Worm (Caenorhabditis elegans) whole organism, L1 larva: ENCODE data around the gene C46E10.3.
A peak's percentile ranks its signal among the peaks of the same experiment; 100 is the strongest.

Experiments
- C04F5.9 ChIP-seq: sonication (generic microtip); optimal IDR thresholded peaks from 2 replicates; lab custom pipeline; 2016; ENCODE audit warnings: missing genetic modification characterization, missing compliant biosample characterization
- C16A3.4 ChIP-seq: fragments of 150-350 bp; optimal IDR thresholded peaks from 2 replicates; lab custom pipeline; 2014; ENCODE audit warnings: missing biosample characterization, missing genetic modification characterization
- C34B4.2 ChIP-seq: sonication (generic microtip); optimal IDR thresholded peaks from 2 replicates; lab custom pipeline; 2017; ENCODE audit warnings: mild to moderate bottlenecking, missing genetic modification characterization, missing compliant biosample characterization
- F16B12.6 ChIP-seq: fragments of 150-350 bp; optimal IDR thresholded peaks from 2 replicates; lab custom pipeline; 2014; ENCODE audit warnings: missing biosample characterization, missing genetic modification characterization
- aha-1 ChIP-seq: fragments of 150-350 bp; optimal IDR thresholded peaks from 2 replicates; lab custom pipeline; 2014; ENCODE audit warnings: missing biosample characterization, missing genetic modification characterization
- ceh-63 ChIP-seq: fragments of 200-800 bp; sonication (Bioruptor generic); optimal IDR thresholded peaks from 2 replicates; lab custom pipeline; 2018; ENCODE audit warnings: mild to moderate bottlenecking, missing genetic modification characterization, missing compliant biosample characterization
- ceh-88 ChIP-seq: fragments of 200-800 bp; sonication (Bioruptor generic); IDR thresholded peaks from 2 replicates; pipeline ENCODE4 v1.3.6; 2022; ENCODE audit warnings: missing genetic modification characterization, missing compliant biosample characterization
- ces-1 ChIP-seq: fragments of 150-350 bp; optimal IDR thresholded peaks from 2 replicates; lab custom pipeline; 2014; ENCODE audit warnings: missing biosample characterization, missing genetic modification reagents, missing genetic modification characterization
- dpl-1 ChIP-seq, 3 experiments: fragments of 150-350 bp in 2 of 3; sonication (generic microtip) in 1 of 3; optimal IDR thresholded peaks; 2 replicates each; lab custom pipeline; 2014 to 2017; ENCODE audit warnings: missing biosample characterization in 3 of 3, missing genetic modification characterization in 3 of 3, missing genetic modification reagents in 3 of 3
- dsc-1 ChIP-seq: sonication (generic microtip); optimal IDR thresholded peaks from 2 replicates; lab custom pipeline; 2016; ENCODE audit warnings: mild to moderate bottlenecking, missing genetic modification characterization, missing compliant biosample characterization
- efl-1 ChIP-seq, 4 experiments: fragments of 150-350 bp; optimal IDR thresholded peaks in 3 of 4; peaks in 1 of 4; 1 replicate in 1 of 4; 2 replicates in 3 of 4; lab custom pipeline; 2014; ENCODE audit warnings: missing biosample characterization in 2 of 4, missing genetic modification characterization in 2 of 4, missing genetic modification reagents in 2 of 4
- efl-3 ChIP-seq: fragments of 200-800 bp; sonication (Bioruptor generic); optimal IDR thresholded peaks from 2 replicates; lab custom pipeline; 2018; ENCODE audit warnings: mild to moderate bottlenecking, missing genetic modification characterization, missing compliant biosample characterization
- egl-13 ChIP-seq: sonication (generic microtip); optimal IDR thresholded peaks from 2 replicates; lab custom pipeline; 2016; ENCODE audit warnings: missing genotype, missing genetic modification reagents, missing genetic modification characterization, missing compliant biosample characterization
- egl-27 ChIP-seq, 2 experiments: fragments of 150-350 bp in 1 of 2; sonication (generic microtip); optimal IDR thresholded peaks; 3 replicates each; lab custom pipeline; 2017 to 2018; ENCODE audit warnings: missing biosample characterization in 2 of 2, missing genetic modification characterization in 2 of 2, missing genetic modification reagents in 2 of 2
- ets-5 ChIP-seq: fragments of 200-800 bp; sonication (Bioruptor generic); IDR thresholded peaks from 2 replicates; pipeline ENCODE4 v1.3.6; 2022; ENCODE audit warnings: missing genetic modification characterization, missing compliant biosample characterization
- fkh-8 ChIP-seq: sonication (generic microtip); optimal IDR thresholded peaks from 2 replicates; lab custom pipeline; 2016; ENCODE audit warnings: mild to moderate bottlenecking, missing genetic modification characterization, missing compliant biosample characterization
- grh-1 ChIP-seq: fragments of 200-800 bp; sonication (Bioruptor generic); IDR thresholded peaks from 2 replicates; pipeline ENCODE4 v1.3.6; 2022; ENCODE audit warnings: missing genetic modification reagents, missing genetic modification characterization, missing compliant biosample characterization
- hlh-17 ChIP-seq: fragments of 200-800 bp; sonication (Bioruptor generic); optimal IDR thresholded peaks from 2 replicates; lab custom pipeline; 2018; ENCODE audit warnings: missing genetic modification characterization, mild to moderate bottlenecking, missing compliant biosample characterization, moderate library complexity, borderline replicate concordance
- hlh-4 ChIP-seq: sonication (generic microtip); optimal IDR thresholded peaks from 2 replicates; lab custom pipeline; 2016; ENCODE audit warnings: mild to moderate bottlenecking, missing genetic modification characterization, missing compliant biosample characterization
- irx-1 ChIP-seq: sonication (generic microtip); optimal IDR thresholded peaks from 2 replicates; lab custom pipeline; 2016; ENCODE audit warnings: missing genetic modification characterization, missing compliant biosample characterization
- isw-1 ChIP-seq: fragments of 200-800 bp; sonication (Bioruptor generic); IDR thresholded peaks from 2 replicates; pipeline ENCODE4 v1.3.6; 2022; ENCODE audit warnings: missing genetic modification characterization, missing compliant biosample characterization
- lin-35 ChIP-seq, 2 experiments: fragments of 150-350 bp; optimal IDR thresholded peaks; 2 replicates each; lab custom pipeline; 2014; ENCODE audit warnings: missing biosample characterization in 2 of 2, missing genetic modification characterization in 2 of 2, missing genetic modification reagents in 2 of 2
- mdl-1 ChIP-seq, 2 experiments: fragments of 150-350 bp; optimal IDR thresholded peaks; 2 replicates each; lab custom pipeline; 2014 to 2017; ENCODE audit warnings: missing biosample characterization in 2 of 2, missing genetic modification characterization in 2 of 2, inconsistent platforms in 1 of 2
- nhr-47 ChIP-seq: sonication (generic microtip); optimal IDR thresholded peaks from 2 replicates; lab custom pipeline; 2016; ENCODE audit warnings: mild to moderate bottlenecking, missing genetic modification characterization, moderate library complexity, missing compliant biosample characterization
- snpc-4 ChIP-seq: fragments of 150-350 bp; optimal IDR thresholded peaks from 2 replicates; lab custom pipeline; 2014; ENCODE audit warnings: missing biosample characterization, missing genetic modification characterization
- snu-23 ChIP-seq: sonication (generic microtip); optimal IDR thresholded peaks from 2 replicates; lab custom pipeline; 2016; ENCODE audit warnings: missing genetic modification characterization, missing compliant biosample characterization
- swsn-7 ChIP-seq: sonication (generic microtip); optimal IDR thresholded peaks from 2 replicates; lab custom pipeline; 2016; ENCODE audit warnings: missing genetic modification characterization, missing compliant biosample characterization
- unc-130 ChIP-seq: fragments of 150-350 bp; optimal IDR thresholded peaks from 2 replicates; lab custom pipeline; 2017; ENCODE audit warnings: missing biosample characterization, missing genetic modification characterization, inconsistent platforms
- zag-1 ChIP-seq: fragments of 150-350 bp; optimal IDR thresholded peaks from 2 replicates; lab custom pipeline; 2014; ENCODE audit warnings: missing biosample characterization, missing genetic modification characterization
- zip-4 ChIP-seq: fragments of 200-800 bp; sonication (Bioruptor generic); optimal IDR thresholded peaks from 2 replicates; lab custom pipeline; 2018; ENCODE audit warnings: mild to moderate bottlenecking, missing genetic modification characterization, moderate library complexity, missing compliant biosample characterization
- ztf-11 ChIP-seq, 2 experiments: sonication (generic microtip); optimal IDR thresholded peaks; 2 replicates each; lab custom pipeline; 2016 to 2017; ENCODE audit warnings: missing genetic modification characterization in 2 of 2, missing biosample characterization in 1 of 2, missing compliant biosample characterization in 1 of 2

C46E10.3 gene

DNA sequence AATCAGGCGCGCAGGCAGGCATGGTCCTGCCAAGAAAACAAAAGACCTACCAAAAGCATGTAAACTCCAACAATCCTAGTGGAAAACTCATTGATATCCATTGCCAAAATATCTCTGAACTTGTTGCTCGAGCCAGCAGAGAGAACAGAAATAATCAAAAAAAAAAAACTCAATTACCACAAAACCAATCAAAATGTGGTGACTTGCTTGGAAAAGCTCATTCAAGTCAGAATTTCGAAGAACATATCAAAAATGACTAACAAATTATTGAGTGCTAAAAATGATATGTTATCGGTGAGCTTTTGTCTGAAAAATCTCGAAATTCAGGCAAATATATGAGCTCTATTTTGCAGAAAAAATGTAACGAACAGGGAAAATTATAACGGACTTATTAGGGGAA, 19.8 kb upstream of the C46E10.3 start, which contains the start of gene srx-105:
Gene srx-105, minus strand, starts transcription at position 101 of the 400 bp plus-strand sequence.
- TF ChIP-seq C04F5.9 (tag; lab: Kevin White, UChicago) (no peak), irx-1 (tag; lab: Kevin White, UChicago) (no peak), zip-4 (GFP tag; lab: Kevin White, UChicago) (no peak), mdl-1 (tag; optimal IDR thresholded peaks at IDR 0.05; lab: Kevin White, UChicago) (no peak), dsc-1 (tag; lab: Kevin White, UChicago) (no peak), dpl-1 (GFP tag; optimal IDR thresholded peaks at IDR 0.05; lab: Kevin White, UChicago) (no peak), ceh-63 (GFP tag; lab: Kevin White, UChicago) (no peak), ceh-88 (GFP tag; lab: Robert Waterston, UW) (no peak), fkh-8 (tag; lab: Kevin White, UChicago) (no peak), ztf-11 (tag; optimal IDR thresholded peaks at IDR 0.05; lab: Kevin White, UChicago) (no peak)

DNA sequence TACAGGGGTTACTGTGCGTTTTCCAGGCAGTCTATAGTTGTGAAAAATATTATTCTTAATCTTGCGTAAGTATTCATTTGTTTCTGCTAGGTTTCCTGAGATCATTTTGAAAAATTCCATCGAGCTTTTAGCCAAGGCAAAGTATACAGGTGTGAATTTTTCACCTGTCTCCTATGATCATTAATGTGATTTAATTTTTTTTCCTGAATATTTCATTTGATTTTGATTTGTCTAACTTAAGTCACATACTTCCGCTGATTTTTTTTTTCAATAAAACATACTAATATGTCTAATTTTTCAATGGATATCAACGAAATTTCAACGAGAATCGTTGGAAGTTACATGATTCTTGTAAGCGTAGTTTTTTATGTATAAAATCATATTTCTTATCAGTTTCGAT, 15.8 kb upstream of the C46E10.3 start, which contains the start of gene srx-108:
Gene srx-108, plus strand, starts transcription at position 301 of the 400 bp plus-strand sequence.
- TF ChIP-seq efl-1 (optimal IDR thresholded peaks at IDR 0.05; lab: Kevin White, UChicago) (no peak), efl-1 (GFP tag; optimal IDR thresholded peaks at IDR 0.05 in 1 of 2; lab: Kevin White, UChicago) (peak in 1 of 2 experiments; percentile 54), dsc-1 (tag; lab: Kevin White, UChicago) (no peak), F16B12.6 (tag; lab: Kevin White, UChicago) (no peak), unc-130 (tag; lab: Kevin White, UChicago) (no peak)

DNA sequence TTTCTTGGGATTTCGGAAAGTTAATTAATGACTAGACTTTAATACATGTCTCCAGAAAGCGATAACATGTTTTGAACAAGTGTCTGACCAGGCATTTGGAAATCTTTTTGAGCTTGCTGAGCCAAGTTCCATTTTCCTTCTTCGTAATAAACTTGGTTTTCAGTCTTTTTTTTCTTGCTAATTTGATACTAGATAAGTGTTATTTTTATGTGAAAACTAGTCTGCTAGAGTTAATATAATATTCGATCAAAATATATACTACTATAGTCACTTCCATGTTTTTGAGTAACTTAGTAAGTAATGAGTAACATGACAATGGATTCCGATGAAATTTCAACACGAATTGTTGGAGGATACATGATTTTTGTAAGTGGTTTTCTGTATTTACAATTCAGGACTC, 11.9 kb upstream of the C46E10.3 start, which contains the start of gene srx-110:
Gene srx-110, plus strand, starts transcription at position 301 of the 400 bp plus-strand sequence.
- no peak for TF ChIP-seq efl-3 (GFP tag; lab: Kevin White, UChicago)
- no peak for TF ChIP-seq isw-1 (GFP tag; lab: Robert Waterston, UW)
- no peak for TF ChIP-seq snu-23 (GFP tag; lab: Kevin White, UChicago)
- TF ChIP-seq swsn-7 (tag; lab: Kevin White, UChicago) = no peak
- TF ChIP-seq, all 84 proteins: peak for 0

DNA sequence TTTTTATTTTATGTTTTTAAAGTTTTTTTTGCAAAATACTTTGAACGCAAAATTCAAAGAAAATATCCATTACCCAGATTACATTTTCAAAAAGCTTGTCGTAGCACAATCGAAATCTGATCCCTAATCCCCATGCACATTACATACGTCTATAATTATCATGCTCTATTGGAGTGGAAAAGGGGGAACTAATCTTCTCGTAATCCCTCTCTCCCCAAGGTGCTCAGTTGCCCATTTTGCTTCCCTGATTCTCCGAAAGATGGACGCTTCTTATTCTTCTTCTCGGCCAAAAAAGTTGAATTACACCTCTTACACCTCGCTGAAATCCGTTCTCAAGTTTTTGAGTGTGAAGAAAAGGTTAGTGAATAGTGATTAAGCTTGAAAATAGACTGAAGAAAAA, 10.1 kb upstream of the C46E10.3 start, which contains the start of gene fbxc-53:
Gene fbxc-53, plus strand, starts transcription at position 245 of the 400 bp plus-strand sequence.
- no peak for TF ChIP-seq hlh-17 (GFP tag; lab: Kevin White, UChicago)
- no peak for TF ChIP-seq zag-1 (tag; lab: Kevin White, UChicago)
- no peak for TF ChIP-seq lin-35 (GFP tag; optimal IDR thresholded peaks at IDR 0.05; lab: Kevin White, UChicago)
- TF ChIP-seq snpc-4 (tag; lab: Kevin White, UChicago) = no peak
- peak; percentile 45 for TF ChIP-seq fkh-8 (tag; lab: Kevin White, UChicago)
- TF ChIP-seq C34B4.2 (tag; lab: Kevin White, UChicago) = no peak
- no peak for TF ChIP-seq C16A3.4 (tag; lab: Kevin White, UChicago)
- TF ChIP-seq ets-5 = no peak
- no peak for TF ChIP-seq nhr-47 (tag; lab: Kevin White, UChicago)
- TF ChIP-seq grh-1 (GFP tag; lab: Robert Waterston, UW) = no peak
- TF ChIP-seq dsc-1 (tag; lab: Kevin White, UChicago) = peak; percentile 77
- TF ChIP-seq ces-1 (GFP tag; lab: Kevin White, UChicago) = no peak

DNA sequence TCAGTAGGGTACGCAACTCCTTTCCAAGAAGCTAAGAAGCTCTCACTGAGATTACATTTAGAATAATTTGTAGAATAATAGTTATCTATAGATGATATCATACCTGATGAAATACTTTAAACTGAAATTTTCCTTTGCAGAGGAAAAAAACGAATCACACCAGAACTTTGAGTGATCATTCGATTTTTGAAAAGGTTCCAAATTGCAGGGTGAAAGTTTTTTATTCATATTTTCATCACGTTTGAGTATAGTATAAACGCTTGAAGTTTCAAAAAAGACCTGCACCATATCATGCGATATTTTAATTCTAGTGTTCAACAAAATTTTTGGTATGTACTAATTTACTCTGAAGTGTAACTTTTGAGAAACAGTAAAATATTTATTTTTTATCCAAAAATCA, 6.5 kb upstream of the C46E10.3 start, which contains the start of gene srh-100:
Gene srh-100, minus strand, starts transcription at position 101 of the 400 bp plus-strand sequence.
- TF ChIP-seq F16B12.6 (tag; lab: Kevin White, UChicago) (no peak), aha-1 (tag; lab: Kevin White, UChicago) (no peak), hlh-4 (tag; lab: Kevin White, UChicago) (no peak)

DNA sequence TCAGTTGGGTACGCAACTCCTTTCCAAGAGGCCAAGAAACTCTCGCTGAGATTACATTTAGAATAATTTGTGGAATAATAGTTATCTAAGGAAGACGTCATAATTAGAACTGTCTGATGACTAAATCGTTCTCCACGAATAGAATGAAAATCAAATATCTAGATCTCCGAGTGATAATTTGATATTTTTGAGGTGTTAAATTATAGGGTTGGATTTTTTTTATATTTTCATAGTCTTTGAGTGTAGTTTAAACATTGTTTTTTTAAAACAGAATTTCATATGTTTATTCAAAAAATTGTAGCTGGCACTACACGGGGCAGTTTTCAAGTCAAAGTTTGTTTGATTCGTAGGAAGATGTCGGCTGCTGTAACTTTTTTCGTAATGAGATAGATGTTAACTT, 4.7 kb upstream of the C46E10.3 start, which contains the start of gene srh-99:
Gene srh-99, minus strand, starts transcription at position 101 of the 400 bp plus-strand sequence.
- TF ChIP-seq snpc-4 (tag; lab: Kevin White, UChicago) (no peak), egl-27 (tag; optimal IDR thresholded peaks at IDR 0.05; lab: Kevin White, UChicago) (no peak), egl-13 (tag; lab: Kevin White, UChicago) (no peak)
- TF ChIP-seq, all 84 proteins: peak for 0
